Worm (Caenorhabditis elegans) whole organism, L4 larva: ENCODE data around the gene Y59A8B.21.
A peak's percentile ranks its signal among the peaks of the same experiment; 100 is the strongest.

Source experiments
- D1046.2 ChIP-seq: fragments of 200-800 bp; sonication (Bioruptor generic); IDR thresholded peaks from 2 replicates; pipeline ENCODE4 v1.3.6; 2022; ENCODE audit warnings: missing genetic modification characterization, missing compliant biosample characterization
- F10B5.3 ChIP-seq: sonication (generic microtip); optimal IDR thresholded peaks from 2 replicates; lab custom pipeline; 2016; ENCODE audit warnings: mild to moderate bottlenecking, missing genetic modification characterization, missing compliant biosample characterization
- F26F4.8 ChIP-seq: fragments of 200-800 bp; sonication (Bioruptor generic); conservative IDR thresholded peaks from 2 replicates; pipeline ENCODE4 v1.3.6; 2022; ENCODE audit warnings: missing genetic modification characterization, missing compliant biosample characterization
- F37D6.2 ChIP-seq: sonication (generic microtip); optimal IDR thresholded peaks from 2 replicates; lab custom pipeline; 2016; ENCODE audit warnings: mild to moderate bottlenecking, missing genetic modification characterization, missing compliant biosample characterization
- F44E2.7 ChIP-seq: fragments of 200-800 bp; sonication (Bioruptor generic); IDR thresholded peaks from 2 replicates; pipeline ENCODE4 v2.1.2; 2022; ENCODE audit warnings: missing genetic modification characterization, missing compliant biosample characterization
- F49E8.2 ChIP-seq: sonication (generic microtip); optimal IDR thresholded peaks from 2 replicates; lab custom pipeline; 2016; ENCODE audit warnings: missing compliant biosample characterization, mild to moderate bottlenecking, missing genetic modification characterization, borderline replicate concordance
- R02D3.7 ChIP-seq: fragments of 150-350 bp; sonication (generic microtip); optimal IDR thresholded peaks from 3 replicates; lab custom pipeline; 2014; ENCODE audit warnings: missing biosample characterization, missing genetic modification characterization
- Y105C5A.15 ChIP-seq: fragments of 200-800 bp; sonication (Bioruptor generic); IDR thresholded peaks from 2 replicates; pipeline ENCODE4 v1.3.6; 2022; ENCODE audit warnings: missing genetic modification characterization, missing compliant biosample characterization
- Y5F2A.4 ChIP-seq: fragments of 200-800 bp; sonication (Bioruptor generic); optimal IDR thresholded peaks from 2 replicates; lab custom pipeline; 2018; ENCODE audit warnings: mild to moderate bottlenecking, missing genetic modification characterization, missing compliant biosample characterization
- Y75B8A.6 ChIP-seq: fragments of 200-800 bp; sonication (Bioruptor generic); IDR thresholded peaks from 2 replicates; pipeline ENCODE4 v1.3.6; 2022; ENCODE audit warnings: missing genetic modification reagents, missing genetic modification characterization, missing compliant biosample characterization
- ZK337.2 ChIP-seq: fragments of 200-800 bp; sonication (Bioruptor generic); IDR thresholded peaks from 2 replicates; pipeline ENCODE4 v1.3.6; 2022; ENCODE audit warnings: missing genetic modification reagents, missing genetic modification characterization, missing compliant biosample characterization
- arid-1 ChIP-seq: fragments of 200-800 bp; sonication (Bioruptor generic); conservative IDR thresholded peaks from 2 replicates; pipeline ENCODE4 v1.3.6; 2022; ENCODE audit warnings: missing genetic modification reagents, missing genetic modification characterization, missing compliant biosample characterization
- attf-4 ChIP-seq: sonication (generic microtip); optimal IDR thresholded peaks from 3 replicates; lab custom pipeline; 2017; ENCODE audit warnings: missing biosample characterization, missing genetic modification characterization
- ceh-44 ChIP-seq: fragments of 200-800 bp; sonication (Bioruptor generic); IDR thresholded peaks from 2 replicates; pipeline ENCODE4 v1.3.6; 2022; ENCODE audit warnings: missing genetic modification reagents, missing genetic modification characterization, missing compliant biosample characterization
- ceh-82 ChIP-seq: sonication (generic microtip); optimal IDR thresholded peaks from 2 replicates; lab custom pipeline; 2017; ENCODE audit warnings: missing biosample characterization, missing genetic modification characterization
- daf-16 ChIP-seq, 3 experiments: sonication (generic microtip); optimal IDR thresholded peaks; 2 replicates each; lab custom pipeline; 2016 to 2017; ENCODE audit warnings: missing genetic modification characterization in 3 of 3, missing genetic modification reagents in 3 of 3, mild to moderate bottlenecking in 2 of 3, missing compliant biosample characterization in 2 of 3, missing biosample characterization in 1 of 3, moderate library complexity in 1 of 3
- daf-8 ChIP-seq: fragments of 200-800 bp; sonication (Bioruptor generic); IDR thresholded peaks from 2 replicates; pipeline ENCODE4 v1.3.6; 2022; ENCODE audit warnings: missing genetic modification characterization, missing compliant biosample characterization
- dmd-9 ChIP-seq: fragments of 200-800 bp; sonication (Bioruptor generic); IDR thresholded peaks from 2 replicates; pipeline ENCODE4 v1.3.6; 2022; ENCODE audit warnings: missing genetic modification reagents, missing genetic modification characterization, missing compliant biosample characterization
- dpl-1 ChIP-seq: fragments of 150-350 bp; optimal IDR thresholded peaks from 2 replicates; lab custom pipeline; 2014; ENCODE audit warnings: missing biosample characterization, missing genetic modification reagents, missing genetic modification characterization
- egl-27 ChIP-seq: sonication (generic microtip); optimal IDR thresholded peaks from 3 replicates; lab custom pipeline; 2017; ENCODE audit warnings: missing biosample characterization, missing genetic modification reagents, missing genetic modification characterization
- egl-43 ChIP-seq: fragments of 200-800 bp; sonication (Bioruptor generic); IDR thresholded peaks from 2 replicates; pipeline ENCODE4 v1.3.6; 2022; ENCODE audit warnings: missing genetic modification reagents, missing genetic modification characterization, missing compliant biosample characterization
- fkh-10 ChIP-seq: fragments of 150-350 bp; optimal IDR thresholded peaks from 2 replicates; lab custom pipeline; 2014; ENCODE audit warnings: missing biosample characterization, missing genetic modification reagents, missing genetic modification characterization
- fos-1 ChIP-seq: fragments of 150-350 bp; optimal IDR thresholded peaks from 2 replicates; lab custom pipeline; 2014; ENCODE audit warnings: missing biosample characterization, missing genetic modification characterization
- gei-8 ChIP-seq: fragments of 200-800 bp; sonication (Bioruptor generic); optimal IDR thresholded peaks from 2 replicates; lab custom pipeline; 2018; ENCODE audit warnings: mild to moderate bottlenecking, missing genetic modification characterization, missing compliant biosample characterization
- hif-1 ChIP-seq, 2 experiments: sonication (generic microtip); optimal IDR thresholded peaks; 2 replicates each; lab custom pipeline; 2016 to 2017; ENCODE audit warnings: missing compliant biosample characterization in 2 of 2, missing genetic modification characterization in 2 of 2, missing genetic modification reagents in 2 of 2, missing genotype in 2 of 2, mild to moderate bottlenecking in 1 of 2
- hlh-30 ChIP-seq: sonication (generic microtip); optimal IDR thresholded peaks from 2 replicates; lab custom pipeline; 2017; ENCODE audit warnings: antibody characterized with exemption, mild to moderate bottlenecking, missing genetic modification characterization, missing compliant biosample characterization; ENCODE audit not compliant: insufficient read depth
- lin-1 ChIP-seq: fragments of 200-800 bp; sonication (Bioruptor generic); IDR thresholded peaks from 2 replicates; pipeline ENCODE4 v1.3.6; 2022; ENCODE audit warnings: missing genetic modification reagents, missing genetic modification characterization, missing compliant biosample characterization
- lin-13 ChIP-seq: fragments of 150-350 bp; optimal IDR thresholded peaks from 2 replicates; lab custom pipeline; 2014; ENCODE audit warnings: missing biosample characterization, missing genetic modification reagents, missing genetic modification characterization
- lin-15B ChIP-seq: fragments of 150-350 bp; sonication (generic microtip); optimal IDR thresholded peaks from 3 replicates; lab custom pipeline; 2014; ENCODE audit warnings: missing biosample characterization, missing genetic modification characterization
- lin-29 ChIP-seq: fragments of 200-800 bp; sonication (Bioruptor generic); IDR thresholded peaks from 2 replicates; pipeline ENCODE4 v1.3.6; 2022; ENCODE audit warnings: missing genetic modification reagents, missing genetic modification characterization, missing compliant biosample characterization
- lin-38 ChIP-seq: fragments of 200-800 bp; sonication (Bioruptor generic); IDR thresholded peaks from 2 replicates; pipeline ENCODE4 v1.3.6; 2022; ENCODE audit warnings: missing genetic modification reagents, missing genetic modification characterization, missing compliant biosample characterization
- madf-5 ChIP-seq, 2 experiments: fragments of 200-800 bp; sonication (Bioruptor generic); IDR thresholded peaks; 2 replicates each; pipeline ENCODE4 v1.3.6; 2022; ENCODE audit warnings: missing compliant biosample characterization in 2 of 2, missing genetic modification characterization in 2 of 2
- mdl-1 ChIP-seq, 2 experiments: fragments of 150-350 bp in 1 of 2; sonication (generic microtip) in 1 of 2; optimal IDR thresholded peaks; 2 replicates each; lab custom pipeline; 2014 to 2017; ENCODE audit warnings: missing biosample characterization in 2 of 2, missing genetic modification characterization in 2 of 2
- mxl-2 ChIP-seq: fragments of 200-800 bp; sonication (Bioruptor generic); conservative IDR thresholded peaks from 2 replicates; pipeline ENCODE4 v1.3.6; 2022; ENCODE audit warnings: missing genetic modification reagents, missing genetic modification characterization, missing compliant biosample characterization
- mxl-3 ChIP-seq: fragments of 200-800 bp; sonication (Bioruptor generic); optimal IDR thresholded peaks from 2 replicates; lab custom pipeline; 2018; ENCODE audit warnings: mild to moderate bottlenecking, missing genetic modification characterization, missing compliant biosample characterization
- nhr-10 ChIP-seq: fragments of 150-350 bp; optimal IDR thresholded peaks from 2 replicates; lab custom pipeline; 2014; ENCODE audit warnings: missing biosample characterization, missing genetic modification characterization
- nhr-11 ChIP-seq: fragments of 150-350 bp; optimal IDR thresholded peaks from 2 replicates; lab custom pipeline; 2014; ENCODE audit warnings: missing biosample characterization, missing genetic modification characterization
- nhr-111 ChIP-seq: fragments of 200-800 bp; sonication (Bioruptor generic); optimal IDR thresholded peaks from 2 replicates; lab custom pipeline; 2018; ENCODE audit warnings: mild to moderate bottlenecking, missing genetic modification characterization, missing compliant biosample characterization
- nhr-237 ChIP-seq: sonication (generic microtip); optimal IDR thresholded peaks from 2 replicates; lab custom pipeline; 2017; ENCODE audit warnings: missing biosample characterization, missing genetic modification characterization
- nhr-25 ChIP-seq: sonication (generic microtip); optimal IDR thresholded peaks from 2 replicates; lab custom pipeline; 2017; ENCODE audit warnings: missing genetic modification characterization, mild to moderate bottlenecking, missing compliant biosample characterization, antibody characterized with exemption, moderate library complexity, borderline replicate concordance; ENCODE audit not compliant: insufficient read depth
- nhr-41 ChIP-seq: fragments of 200-800 bp; sonication (Bioruptor generic); IDR thresholded peaks from 2 replicates; pipeline ENCODE4 v1.3.6; 2022; ENCODE audit warnings: missing genetic modification reagents, missing genetic modification characterization, missing compliant biosample characterization
- rbr-2 ChIP-seq: sonication (generic microtip); optimal IDR thresholded peaks from 2 replicates; lab custom pipeline; 2016; ENCODE audit warnings: missing genotype, missing genetic modification characterization, missing compliant biosample characterization
- saeg-2 ChIP-seq: fragments of 200-800 bp; sonication (Bioruptor generic); IDR thresholded peaks from 2 replicates; pipeline ENCODE4 v1.3.6; 2022; ENCODE audit warnings: missing genetic modification reagents, missing genetic modification characterization, missing compliant biosample characterization
- set-16 ChIP-seq: fragments of 200-800 bp; sonication (Bioruptor generic); IDR thresholded peaks from 2 replicates; pipeline ENCODE4 v1.3.6; 2022; ENCODE audit warnings: missing genetic modification reagents, missing genetic modification characterization, missing compliant biosample characterization
- snpc-4 ChIP-seq: fragments of 150-350 bp; optimal IDR thresholded peaks from 2 replicates; lab custom pipeline; 2014; ENCODE audit warnings: missing biosample characterization, missing genetic modification characterization
- spr-3 ChIP-seq: fragments of 200-800 bp; sonication (Bioruptor generic); optimal IDR thresholded peaks from 2 replicates; lab custom pipeline; 2018; ENCODE audit warnings: mild to moderate bottlenecking, missing genetic modification characterization, missing compliant biosample characterization
- unc-130 ChIP-seq: sonication (generic microtip); optimal IDR thresholded peaks from 2 replicates; lab custom pipeline; 2016; ENCODE audit warnings: missing genetic modification reagents, missing genetic modification characterization, missing compliant biosample characterization
- zfp-2 ChIP-seq: sonication (generic microtip); optimal IDR thresholded peaks from 2 replicates; lab custom pipeline; 2016; ENCODE audit warnings: mild to moderate bottlenecking, missing genetic modification characterization, missing compliant biosample characterization

Gene Y59A8B.21

DNA sequence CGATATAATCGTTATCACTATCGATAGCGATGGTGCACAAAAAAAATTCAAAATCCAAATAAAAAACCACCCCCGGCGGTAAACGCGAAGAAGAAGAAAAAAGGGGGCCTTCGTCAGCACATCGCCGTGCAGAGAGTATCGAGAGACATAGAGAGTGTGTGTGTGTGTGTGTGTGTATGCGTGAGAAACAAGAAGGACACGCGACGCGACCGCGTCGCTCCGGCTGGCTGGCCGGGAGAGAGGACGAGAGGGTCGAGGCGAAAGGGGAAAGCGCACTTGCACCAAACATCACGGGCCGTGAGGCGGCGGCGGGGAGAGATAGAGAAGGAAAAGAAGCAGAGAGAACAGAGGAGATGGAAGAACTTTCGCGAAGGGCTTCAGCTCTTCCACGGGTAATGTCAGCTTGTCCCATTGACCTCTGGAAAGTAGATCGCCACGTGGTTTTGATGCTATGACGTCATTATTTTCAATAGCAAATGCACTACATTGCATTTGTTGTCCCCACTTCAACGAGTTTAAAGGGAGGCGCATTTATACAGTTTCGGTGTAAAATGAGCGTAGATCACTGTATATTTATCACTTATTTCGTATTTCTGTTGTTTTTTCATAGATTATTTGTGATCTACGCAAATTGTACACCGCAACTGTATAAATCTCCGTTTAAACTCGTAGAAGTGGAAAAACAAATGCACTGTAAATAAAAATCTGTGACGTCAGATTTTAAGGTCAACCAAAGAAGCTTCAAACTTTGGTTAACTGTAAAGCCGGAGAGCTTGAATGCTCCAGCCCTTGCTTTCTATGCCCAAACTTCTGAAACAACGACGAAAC lies 34.7 kb upstream of the Y59A8B.21 start, which contains the start of gene Y59A8B.24 (continued):
- peak; percentile 83 for TF ChIP-seq nhr-25 (tag; lab: Kevin White, UChicago)
- TF ChIP-seq F26F4.8: no peak
- TF ChIP-seq arid-1: peak; percentile 85
- TF ChIP-seq fos-1 (tag; lab: Kevin White, UChicago): no peak
- TF ChIP-seq nhr-41: peak; percentile 93
- TF ChIP-seq Y75B8A.6: 0 out of 2 replicates have a peak, but pooled peaks have one; percentile 55
- peak; percentile 33 for TF ChIP-seq F10B5.3 (tag; lab: Kevin White, UChicago)
- TF ChIP-seq nhr-111 (GFP tag; lab: Kevin White, UChicago): no peak
- peak; percentile 60 for TF ChIP-seq zfp-2 (tag; lab: Kevin White, UChicago)
- no peak for TF ChIP-seq ceh-82 (tag; lab: Kevin White, UChicago)
- no peak for TF ChIP-seq R02D3.7 (tag; lab: Kevin White, UChicago)
- peak; percentile 73 for TF ChIP-seq F37D6.2 (tag; lab: Kevin White, UChicago)
- peak; percentile 95 for TF ChIP-seq rbr-2 (tag; lab: Kevin White, UChicago)
- peak; percentile 68 for TF ChIP-seq dpl-1 (GFP tag; lab: Kevin White, UChicago)
- peak; percentile 66; the same call in 1 of the 2 replicates for TF ChIP-seq lin-1 (GFP tag; lab: Robert Waterston, UW)
- no peak for TF ChIP-seq daf-8 (GFP tag; lab: Robert Waterston, UW)
- no peak for TF ChIP-seq F49E8.2 (tag; lab: Kevin White, UChicago)
- 0 out of 4 replicates have a peak, but pooled peaks of 1 of the 2 experiments have one; percentile 43 for TF ChIP-seq madf-5 (GFP tag; IDR thresholded peaks at IDR 0.05; lab: Robert Waterston, UW)
- TF ChIP-seq fkh-10 (GFP tag; lab: Kevin White, UChicago): peak; percentile 78
- peak; percentile 88 for TF ChIP-seq egl-43 (GFP tag; lab: Robert Waterston, UW)
- peak; percentile 73 for TF ChIP-seq lin-15B
- TF ChIP-seq ZK337.2 (GFP tag; lab: Robert Waterston, UW): peak; percentile 54; the same call in 1 of the 2 replicates
- peak; percentile 59; the same call in 1 of the 2 replicates for TF ChIP-seq ceh-44 (GFP tag; lab: Robert Waterston, UW)
- TF ChIP-seq nhr-10: peak; percentile 87
- TF ChIP-seq attf-4 (tag; lab: Kevin White, UChicago): no peak
- no peak for TF ChIP-seq Y5F2A.4 (GFP tag; lab: Kevin White, UChicago)
- TF ChIP-seq gei-8 (GFP tag; lab: Kevin White, UChicago): peak; percentile 40
- peak; percentile 95 for TF ChIP-seq nhr-11 (tag; lab: Kevin White, UChicago)
- no peak for TF ChIP-seq egl-27 (tag; lab: Kevin White, UChicago)
- TF ChIP-seq snpc-4 (tag; lab: Kevin White, UChicago): no peak
- TF ChIP-seq mxl-2 (GFP tag; lab: Robert Waterston, UW): 0 out of 2 replicates have a peak, but pooled peaks have one; percentile 47
- TF ChIP-seq lin-29 (GFP tag; lab: Robert Waterston, UW): peak; percentile 71; the same call in 1 of the 2 replicates
- TF ChIP-seq hlh-30: peak; percentile 98
- TF ChIP-seq saeg-2: no peak
- peak; percentile 52 to 59 for TF ChIP-seq daf-16 (GFP tag; optimal IDR thresholded peaks at IDR 0.05; lab: Kevin White, UChicago)
- peak; percentile 90 for TF ChIP-seq daf-16 (tag; optimal IDR thresholded peaks at IDR 0.05; lab: Kevin White, UChicago)
- peak; percentile 65 for TF ChIP-seq unc-130 (GFP tag; lab: Kevin White, UChicago)
- peak; percentile 94 for TF ChIP-seq mxl-3
- peak; percentile 78 for TF ChIP-seq spr-3 (GFP tag; lab: Kevin White, UChicago)
- peak; percentile 76 for TF ChIP-seq dmd-9 (GFP tag; lab: Robert Waterston, UW)
- peak; percentile 67 to 94 for TF ChIP-seq mdl-1 (tag; optimal IDR thresholded peaks at IDR 0.05; lab: Kevin White, UChicago)
- peak; percentile 94 for TF ChIP-seq lin-13 (GFP tag; lab: Kevin White, UChicago)
- no peak for TF ChIP-seq F44E2.7
- TF ChIP-seq hif-1 (tag; optimal IDR thresholded peaks at IDR 0.05; lab: Kevin White, UChicago): peak; percentile 88 to 100
- TF ChIP-seq lin-38 (GFP tag; lab: Robert Waterston, UW): peak; percentile 87
- no peak; the same call in 1 of the 2 replicates for TF ChIP-seq Y105C5A.15 (GFP tag; lab: Robert Waterston, UW)
- no peak for TF ChIP-seq nhr-237 (tag; lab: Kevin White, UChicago)
- peak; percentile 100 for TF ChIP-seq set-16 (GFP tag; lab: Robert Waterston, UW)
- no peak for TF ChIP-seq D1046.2 (GFP tag; lab: Robert Waterston, UW)
